Worm (Caenorhabditis elegans) whole organism, L2 larva: ENCODE measurements around the gene lin-48.

Experiments used
- ZK546.5 ChIP-seq: sonication (generic microtip); optimal IDR thresholded peaks from 2 replicates; lab custom pipeline; 2017; ENCODE audit warnings: missing biosample characterization, missing genetic modification characterization
- egl-27 ChIP-seq: sonication (generic microtip); optimal IDR thresholded peaks from 3 replicates; lab custom pipeline; 2017; ENCODE audit warnings: missing biosample characterization, missing genetic modification reagents, missing genetic modification characterization
- elt-3 ChIP-seq: sonication (generic microtip); optimal IDR thresholded peaks from 2 replicates; lab custom pipeline; 2017; ENCODE audit warnings: missing biosample characterization, missing genetic modification characterization
- lin-13 ChIP-seq: fragments of 150-350 bp; optimal IDR thresholded peaks from 2 replicates; lab custom pipeline; 2014; ENCODE audit warnings: missing biosample characterization, missing genetic modification reagents, missing genetic modification characterization
- nhr-25 ChIP-seq: fragments of 150-350 bp; sonication (generic microtip); optimal IDR thresholded peaks from 3 replicates; lab custom pipeline; 2014; ENCODE audit warnings: missing biosample characterization, missing genetic modification characterization

- TF ChIP-seq lin-13 (no peak), nhr-25 (tag; lab: Kevin White, UChicago) (no peak), ZK546.5 (tag; lab: Kevin White, UChicago) (no peak), elt-3 (tag; lab: Kevin White, UChicago) (no peak), egl-27 (no peak)
Measured at ce11 chrIII:3706586-3706985, 38.7 kb upstream of the lin-48 start, which contains the start of gene dph-1.
